Worm (Caenorhabditis elegans): ENCODE data around the gene K11D12.7.

DNA sequence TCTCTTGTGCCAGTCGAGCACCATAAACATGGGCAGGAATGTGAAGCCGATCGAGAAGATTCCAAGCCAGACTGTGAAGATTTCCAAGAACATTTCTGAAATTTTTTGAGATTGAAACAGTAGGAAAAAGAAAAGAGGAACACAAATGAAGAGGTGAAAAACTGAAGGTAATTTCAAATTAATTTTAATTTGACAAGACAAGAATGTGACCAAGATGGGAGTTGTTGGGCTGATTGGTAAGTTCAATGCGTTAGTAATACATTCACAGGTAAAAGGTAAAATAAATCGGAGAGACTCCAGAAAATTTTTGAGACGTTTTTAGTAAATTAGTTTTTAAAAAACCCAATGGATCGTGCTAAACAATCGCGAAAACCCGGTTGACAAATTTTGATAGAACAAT lies 5.5 kb downstream of the K11D12.7 start, which contains the start of gene swt-7:
- TF ChIP-seq hlh-1 (tag; optimal IDR thresholded peaks at IDR 0.05) (no peak), lin-13 (tag; optimal IDR thresholded peaks at IDR 0.05) (no peak), tbx-8 (GFP tag; optimal IDR thresholded peaks at IDR 0.05) (no peak), ceh-39 (tag; optimal IDR thresholded peaks at IDR 0.05) (no peak), lsy-2 (tag; optimal IDR thresholded peaks at IDR 0.05) (no peak), drap-1 (GFP tag; optimal IDR thresholded peaks at IDR 0.05) (no peak)

All from whole organism, mixed stage, embryonic.